Fruit fly (Drosophila melanogaster) whole organism, embryonic: Measurements from ENCODE around the gene CG15894.

ENCODE experiments used
- Abd-B ChIP-seq: fragments of 200-800 bp; sonication (Bioruptor generic); optimal IDR thresholded peaks from 2 replicates; lab custom pipeline; 2018; ENCODE audit warnings: missing biosample characterization, mild to moderate bottlenecking, missing genetic modification characterization, moderate library complexity
- Atf3 ChIP-seq: fragments of 200-800 bp; sonication (Bioruptor generic); optimal IDR thresholded peaks from 3 replicates; lab custom pipeline; 2016; ENCODE audit warnings: missing biosample characterization, missing genetic modification characterization
- CG11723 ChIP-seq: fragments of 200-800 bp; sonication (Bioruptor generic); optimal IDR thresholded peaks from 2 replicates; lab custom pipeline; 2017; ENCODE audit warnings: missing biosample characterization, mild to moderate bottlenecking, missing genetic modification characterization
- CG13287 ChIP-seq: fragments of 200-800 bp; sonication (Bioruptor generic); IDR thresholded peaks from 2 replicates; pipeline ENCODE4 v1.3.6; 2022; ENCODE audit warnings: missing biosample characterization, missing genetic modification characterization; ENCODE audit not compliant: partially characterized antibody
- CG14441 ChIP-seq: fragments of 200-800 bp; sonication (Bioruptor generic); IDR thresholded peaks from 2 replicates; pipeline ENCODE4 v1.3.6; 2022; ENCODE audit warnings: missing biosample characterization, missing genetic modification characterization
- CG14860 ChIP-seq: fragments of 200-800 bp; sonication (Bioruptor generic); IDR thresholded peaks from 3 replicates; pipeline ENCODE4 v1.3.6; 2022; ENCODE audit warnings: missing biosample characterization, missing genetic modification characterization; ENCODE audit not compliant: partially characterized antibody
- CG15269 ChIP-seq: fragments of 200-800 bp; sonication (Bioruptor generic); optimal IDR thresholded peaks from 2 replicates; lab custom pipeline; 2018; ENCODE audit warnings: missing biosample characterization, mild to moderate bottlenecking, missing genetic modification characterization, moderate library complexity
- CG1603 ChIP-seq: fragments of 200-800 bp; sonication (Bioruptor generic); optimal IDR thresholded peaks from 2 replicates; lab custom pipeline; 2019; ENCODE audit warnings: missing biosample characterization, mild to moderate bottlenecking, missing genetic modification characterization, moderate library complexity
- CG1647 ChIP-seq: fragments of 200-800 bp; sonication (Bioruptor generic); optimal IDR thresholded peaks from 3 replicates; lab custom pipeline; 2016; ENCODE audit warnings: missing biosample characterization, missing genetic modification characterization
- CG17186 ChIP-seq: fragments of 200-800 bp; sonication (Bioruptor generic); optimal IDR thresholded peaks from 3 replicates; lab custom pipeline; 2017; ENCODE audit warnings: missing biosample characterization, missing genetic modification reagents, missing genetic modification characterization
- CG17612 ChIP-seq: fragments of 200-800 bp; sonication (Bioruptor generic); IDR thresholded peaks from 2 replicates; pipeline ENCODE4 v1.3.6; 2022; ENCODE audit warnings: missing biosample characterization, missing genetic modification characterization
- CG18262 ChIP-seq: fragments of 200-800 bp; optimal IDR thresholded peaks from 3 replicates; lab custom pipeline; 2019; ENCODE audit warnings: missing biosample characterization, mild to moderate bottlenecking, missing genetic modification characterization, moderate library complexity
- CG1832 ChIP-seq: fragments of 200-800 bp; sonication (Bioruptor generic); optimal IDR thresholded peaks from 2 replicates; lab custom pipeline; 2017; ENCODE audit warnings: missing biosample characterization, mild to moderate bottlenecking, missing genetic modification characterization, inconsistent platforms
- CG3847 ChIP-seq: fragments of 200-800 bp; sonication (Bioruptor generic); IDR thresholded peaks from 2 replicates; pipeline ENCODE4 v1.3.6; 2022; ENCODE audit warnings: missing biosample characterization, missing genetic modification characterization
- CG4820 ChIP-seq: fragments of 200-800 bp; sonication (Bioruptor generic); optimal IDR thresholded peaks from 3 replicates; lab custom pipeline; 2016; ENCODE audit warnings: missing biosample characterization, missing genetic modification characterization
- CG6175 ChIP-seq: fragments of 200-800 bp; sonication (Bioruptor generic); IDR thresholded peaks from 3 replicates; pipeline ENCODE4 v1.3.6; 2022; ENCODE audit warnings: missing biosample characterization, missing genetic modification characterization
- CG6813 ChIP-seq: fragments of 200-800 bp; sonication (Bioruptor generic); optimal IDR thresholded peaks from 2 replicates; lab custom pipeline; 2017; ENCODE audit warnings: missing biosample characterization, missing genetic modification characterization, mild to moderate bottlenecking, moderate library complexity, missing genetic modification reagents
- CG6854 ChIP-seq: fragments of 200-800 bp; sonication (Bioruptor generic); optimal IDR thresholded peaks from 3 replicates; lab custom pipeline; 2017; ENCODE audit warnings: missing biosample characterization, mild to moderate bottlenecking, missing genetic modification characterization
- CG7556 ChIP-seq: fragments of 200-800 bp; sonication (Bioruptor generic); optimal IDR thresholded peaks from 2 replicates; lab custom pipeline; 2017; ENCODE audit warnings: missing biosample characterization, mild to moderate bottlenecking, missing genetic modification characterization
- CG7987 ChIP-seq: fragments of 200-800 bp; sonication (Bioruptor generic); optimal IDR thresholded peaks from 2 replicates; lab custom pipeline; 2018; ENCODE audit warnings: missing biosample characterization, mild to moderate bottlenecking, missing genetic modification characterization, moderate library complexity
- CkIIα-i1 ChIP-seq: fragments of 200-800 bp; sonication (Bioruptor generic); IDR thresholded peaks from 2 replicates; pipeline ENCODE4 v1.3.6; 2022; ENCODE audit warnings: missing biosample characterization, missing genetic modification characterization
- E2f1 ChIP-seq: fragments of 200-800 bp; sonication (Bioruptor generic); IDR thresholded peaks from 2 replicates; pipeline ENCODE4 v1.3.6; 2022; ENCODE audit warnings: missing biosample characterization, missing genetic modification characterization
- Hand ChIP-seq: fragments of 200-800 bp; sonication (Bioruptor generic); optimal IDR thresholded peaks from 2 replicates; lab custom pipeline; 2017; ENCODE audit warnings: mild to moderate bottlenecking, missing biosample characterization, missing genetic modification reagents, missing genetic modification characterization
- Kr ChIP-seq: fragments of 200-800 bp; sonication (Bioruptor generic); optimal IDR thresholded peaks from 2 replicates; lab custom pipeline; 2017; ENCODE audit warnings: missing biosample characterization, mild to moderate bottlenecking, missing genetic modification characterization
- MBD-R2 ChIP-seq: fragments of 200-800 bp; sonication (Bioruptor generic); IDR thresholded peaks from 2 replicates; pipeline ENCODE4 v1.3.6; 2022; ENCODE audit warnings: missing biosample characterization, missing genetic modification characterization
- Meics ChIP-seq: fragments of 200-800 bp; sonication (Bioruptor generic); optimal IDR thresholded peaks from 2 replicates; lab custom pipeline; 2017; ENCODE audit warnings: missing biosample characterization, mild to moderate bottlenecking, missing genetic modification characterization
- Myb ChIP-seq: fragments of 200-800 bp; sonication (Bioruptor generic); optimal IDR thresholded peaks from 2 replicates; lab custom pipeline; 2016; ENCODE audit warnings: missing biosample characterization, missing genetic modification characterization
- Poxn ChIP-seq: fragments of 200-800 bp; sonication (Bioruptor generic); IDR thresholded peaks from 2 replicates; pipeline ENCODE4 v1.3.6; 2022; ENCODE audit warnings: missing biosample characterization, missing genetic modification characterization
- Sox102F ChIP-seq: fragments of 200-800 bp; sonication (Bioruptor generic); optimal IDR thresholded peaks from 2 replicates; lab custom pipeline; 2018; ENCODE audit warnings: missing biosample characterization, mild to moderate bottlenecking, missing genetic modification characterization, moderate library complexity
- Ssrp ChIP-seq: fragments of 200-800 bp; sonication (Bioruptor generic); optimal IDR thresholded peaks from 2 replicates; lab custom pipeline; 2018; ENCODE audit warnings: missing biosample characterization, mild to moderate bottlenecking, missing genetic modification characterization, moderate library complexity
- Taf1 ChIP-seq: fragments of 200-800 bp; sonication (Bioruptor generic); IDR thresholded peaks from 2 replicates; pipeline ENCODE4 v1.3.6; 2022; ENCODE audit warnings: missing biosample characterization, missing genetic modification characterization
- Trl ChIP-seq, 3 experiments: fragments of >200 bp in 2 of 3; fragments of 200-800 bp in 1 of 3; sonication (Bioruptor generic) in 1 of 3; optimal IDR thresholded peaks; 2 replicates in 1 of 3; 3 replicates in 2 of 3; lab custom pipeline; 2016 to 2017; ENCODE audit warnings: missing biosample characterization in 1 of 3, missing genetic modification characterization in 1 of 3
- ab ChIP-seq: fragments of 200-800 bp; sonication (Bioruptor generic); optimal IDR thresholded peaks from 2 replicates; lab custom pipeline; 2016; ENCODE audit warnings: missing biosample characterization, missing genetic modification characterization
- btn ChIP-seq: fragments of 200-800 bp; sonication (Bioruptor generic); optimal IDR thresholded peaks from 2 replicates; lab custom pipeline; 2016; ENCODE audit warnings: missing biosample characterization, missing genetic modification characterization
- cas ChIP-seq: fragments of 200-800 bp; sonication (Bioruptor generic); IDR thresholded peaks from 2 replicates; pipeline ENCODE4 v1.3.6; 2022; ENCODE audit warnings: missing biosample characterization, missing genetic modification characterization
- dan ChIP-seq: fragments of 200-800 bp; sonication (Bioruptor generic); IDR thresholded peaks from 2 replicates; pipeline ENCODE4 v1.3.6; 2022; ENCODE audit warnings: missing biosample characterization, missing genetic modification characterization
- eve ChIP-seq, 2 experiments: fragments of >200 bp; optimal IDR thresholded peaks; 2 replicates each; lab custom pipeline; 2017; ENCODE audit warnings: missing biosample characterization in 2 of 2, missing genetic modification characterization in 2 of 2
- gfzf ChIP-seq: fragments of 200-800 bp; sonication (Bioruptor generic); optimal IDR thresholded peaks from 2 replicates; lab custom pipeline; 2016; ENCODE audit warnings: missing biosample characterization, mild to moderate bottlenecking, missing genetic modification characterization, moderate library complexity
- jing ChIP-seq: fragments of 200-800 bp; sonication (Bioruptor generic); optimal IDR thresholded peaks from 2 replicates; lab custom pipeline; 2018; ENCODE audit warnings: missing biosample characterization, mild to moderate bottlenecking, missing genetic modification characterization
- mirr ChIP-seq: fragments of 200-800 bp; sonication (Bioruptor generic); optimal IDR thresholded peaks from 3 replicates; lab custom pipeline; 2018; ENCODE audit warnings: missing biosample characterization, mild to moderate bottlenecking, missing genetic modification characterization
- nau ChIP-seq: fragments of 200-800 bp; sonication (Bioruptor generic); optimal IDR thresholded peaks from 3 replicates; lab custom pipeline; 2017; ENCODE audit warnings: missing biosample characterization, mild to moderate bottlenecking, missing genetic modification characterization, missing genetic modification reagents
- oc ChIP-seq: fragments of 200-800 bp; sonication (Bioruptor generic); optimal IDR thresholded peaks from 2 replicates; lab custom pipeline; 2018; ENCODE audit warnings: missing biosample characterization, mild to moderate bottlenecking, missing genetic modification characterization, moderate library complexity
- pb ChIP-seq: fragments of 200-800 bp; sonication (Bioruptor generic); optimal IDR thresholded peaks from 3 replicates; lab custom pipeline; 2016; ENCODE audit warnings: missing biosample characterization, missing genetic modification characterization
- prd ChIP-seq, 3 experiments: fragments of >200 bp in 2 of 3; fragments of 200-800 bp in 1 of 3; sonication (Bioruptor generic) in 1 of 3; optimal IDR thresholded peaks in 2 of 3; IDR thresholded peaks in 1 of 3; 2 replicates in 2 of 3; 3 replicates in 1 of 3; pipeline versions ENCODE4 v1.3.6 to Lab custom; 2017 to 2022; ENCODE audit warnings: missing biosample characterization in 1 of 3, missing genetic modification characterization in 1 of 3
- ro ChIP-seq: fragments of 200-800 bp; sonication (Bioruptor generic); IDR thresholded peaks from 2 replicates; pipeline ENCODE4 v1.3.6; 2022; ENCODE audit warnings: missing biosample characterization, missing genetic modification characterization
- schlank ChIP-seq: fragments of 200-800 bp; sonication (Bioruptor generic); optimal IDR thresholded peaks from 2 replicates; lab custom pipeline; 2018; ENCODE audit warnings: missing biosample characterization, mild to moderate bottlenecking, missing genetic modification characterization
- slou ChIP-seq: fragments of 200-800 bp; sonication (Bioruptor generic); optimal IDR thresholded peaks from 3 replicates; lab custom pipeline; 2016; ENCODE audit warnings: missing biosample characterization, missing genetic modification characterization
- sqz ChIP-seq: fragments of 200-800 bp; sonication (Bioruptor generic); optimal IDR thresholded peaks from 3 replicates; lab custom pipeline; 2018; ENCODE audit warnings: missing biosample characterization, mild to moderate bottlenecking, missing genetic modification characterization
- stc ChIP-seq: fragments of 200-800 bp; sonication (Bioruptor generic); IDR thresholded peaks from 2 replicates; pipeline ENCODE4 v1.3.6; 2022; ENCODE audit warnings: missing biosample characterization, missing genetic modification characterization

CG15894 gene

dm6 chrX:6340593-6341068, 31.6 kb downstream of the CG15894 start (continued):
- TF ChIP-seq Atf3, result no peak
- TF ChIP-seq CG14860 (GFP tag; lab: Robert Waterston, UW), result no peak
- TF ChIP-seq cas (GFP tag; lab: Robert Waterston, UW), result no peak
- TF ChIP-seq oc (tag; lab: Kevin White, UChicago), result no peak
- TF ChIP-seq CG17612, result 0 out of 2 replicates have a peak, but pooled peaks have one; percentile 28
- peak; percentile 17 for TF ChIP-seq sqz (GFP tag; lab: Kevin White, UChicago)
- peak; percentile 39; the same call in 1 of the 2 replicates for TF ChIP-seq CG14441 (GFP tag; lab: Robert Waterston, UW)
- no peak for TF ChIP-seq gfzf (GFP tag; lab: Kevin White, UChicago)
- peak; percentile 42 for TF ChIP-seq mirr (GFP tag; lab: Kevin White, UChicago)
- TF ChIP-seq CG13287 (GFP tag; lab: Robert Waterston, UW), result no peak
- TF ChIP-seq CG1647 (GFP tag; lab: Kevin White, UChicago), result no peak
- peak; percentile 82 for TF ChIP-seq CG18262 (tag; lab: Kevin White, UChicago)
- TF ChIP-seq CkIIα-i1 (GFP tag; lab: Robert Waterston, UW), result no peak
- TF ChIP-seq pb (GFP tag; lab: Kevin White, UChicago), result no peak
- peak; percentile 63 for TF ChIP-seq CG6813 (GFP tag; lab: Kevin White, UChicago)
- TF ChIP-seq CG1603, result peak; percentile 27
- TF ChIP-seq CG17186, result no peak
- TF ChIP-seq slou, result no peak
- peak; percentile 28 for TF ChIP-seq btn (GFP tag; lab: Kevin White, UChicago)
- peak; percentile 83 for TF ChIP-seq Hand (GFP tag; lab: Kevin White, UChicago)
- TF ChIP-seq prd (optimal IDR thresholded peaks at IDR 0.05; lab: Kevin White, UChicago), result no peak
- no peak; the same call in 1 of the 3 replicates for TF ChIP-seq prd (GFP tag; IDR thresholded peaks at IDR 0.05; lab: Robert Waterston, UW)
- no peak; the same call in 1 of the 2 replicates for TF ChIP-seq CG3847 (GFP tag; lab: Robert Waterston, UW)
- 0 out of 2 replicates have a peak, but pooled peaks have one; percentile 22 for TF ChIP-seq Poxn (GFP tag; lab: Robert Waterston, UW)
- no peak for TF ChIP-seq Myb
- TF ChIP-seq CG7556 (GFP tag; lab: Kevin White, UChicago), result peak; percentile 88
- no peak for TF ChIP-seq CG7987 (GFP tag; lab: Kevin White, UChicago)
- TF ChIP-seq MBD-R2 (GFP tag; lab: Robert Waterston, UW), result no peak; the same call in 1 of the 2 replicates
- TF ChIP-seq CG11723, result peak; percentile 79
- TF ChIP-seq Sox102F, result peak; percentile 71
- TF ChIP-seq ro, result no peak
- TF ChIP-seq Ssrp (tag; lab: Kevin White, UChicago), result peak; percentile 71
- TF ChIP-seq CG6854 (GFP tag; lab: Kevin White, UChicago), result peak; percentile 74
- TF ChIP-seq schlank (tag; lab: Kevin White, UChicago), result peak; percentile 64
- TF ChIP-seq jing (GFP tag; lab: Kevin White, UChicago), result peak; percentile 9
- peak; percentile 89 for TF ChIP-seq Meics (GFP tag; lab: Kevin White, UChicago)
- peak; percentile 85 for TF ChIP-seq CG15269
- peak; percentile 81 for TF ChIP-seq nau
- peak; percentile 18 for TF ChIP-seq Abd-B (GFP tag; lab: Kevin White, UChicago)
- peak; percentile 26; the same call in 1 of the 2 replicates for TF ChIP-seq E2f1 (GFP tag; lab: Robert Waterston, UW)
- TF ChIP-seq CG1832 (GFP tag; lab: Kevin White, UChicago), result no peak
- no peak for TF ChIP-seq CG6175 (GFP tag; lab: Robert Waterston, UW)
- TF ChIP-seq ab (GFP tag; lab: Kevin White, UChicago), result no peak
- TF ChIP-seq stc (GFP tag; lab: Robert Waterston, UW), result 0 out of 2 replicates have a peak, but pooled peaks have one; percentile 34
- 0 out of 2 replicates have a peak, but pooled peaks have one; percentile 17 for TF ChIP-seq Taf1 (GFP tag; lab: Robert Waterston, UW)
- no peak for TF ChIP-seq eve (GFP tag; optimal IDR thresholded peaks at IDR 0.05; lab: Kevin White, UChicago)
- peak in 1 of 2 experiments; percentile 0 for TF ChIP-seq Trl (optimal IDR thresholded peaks at IDR 0.05; lab: Kevin White, UChicago)
- TF ChIP-seq Trl (GFP tag; optimal IDR thresholded peaks at IDR 0.05; lab: Kevin White, UChicago), result no peak
- no peak for TF ChIP-seq dan (GFP tag; lab: Robert Waterston, UW)
- TF ChIP-seq CG4820 (GFP tag; lab: Kevin White, UChicago), result peak; percentile 27
- no peak for TF ChIP-seq Kr (GFP tag; lab: Kevin White, UChicago)
